Fruit fly (Drosophila melanogaster): ENCODE measurements around the gene CG31229.

The CG31229 gene

DNA sequence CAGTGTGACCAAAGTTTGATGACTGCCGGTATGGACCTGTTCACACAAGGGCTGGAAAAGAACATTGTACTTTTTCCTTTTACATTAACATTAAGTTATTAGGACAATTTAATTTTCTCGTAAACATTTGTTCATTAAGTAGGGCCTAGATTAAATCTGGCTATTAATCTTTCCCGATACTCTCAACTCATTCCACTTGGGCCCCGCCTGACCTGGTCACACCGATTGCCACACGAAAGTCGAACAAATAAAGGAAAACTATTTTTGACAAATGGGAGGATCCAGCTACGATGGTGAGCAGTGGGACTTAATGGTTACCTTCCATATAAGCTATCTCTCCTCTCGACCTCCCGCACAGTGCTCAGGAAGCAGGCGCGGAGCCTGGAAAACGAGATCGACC lies 4.1 kb upstream of the CG31229 start, which contains the start of the genes Cpsf73 and Gos28 (continued):
- TF ChIP-seq CG10147 (GFP tag; optimal IDR thresholded peaks at IDR 0.05) (peak; percentile 13), CG34422 (GFP tag; IDR thresholded peaks at IDR 0.05) (peak; percentile 78; the same call in 2 of the 3 replicates), CG4820 (GFP tag; optimal IDR thresholded peaks at IDR 0.05) (no peak), Xbp1 (GFP tag; optimal IDR thresholded peaks at IDR 0.05) (peak; percentile 6), Tbp (GFP tag; optimal IDR thresholded peaks at IDR 0.05) (no peak), Nf-YB (GFP tag; optimal IDR thresholded peaks at IDR 0.05) (no peak), CG6791 (GFP tag; IDR thresholded peaks at IDR 0.05; ENCODE audit: partially characterized antibody) (no peak), cas (GFP tag; IDR thresholded peaks at IDR 0.05) (no peak), sr (GFP tag; IDR thresholded peaks at IDR 0.05) (no peak), CrebB (tag; optimal IDR thresholded peaks at IDR 0.05) (no peak), Bgb (GFP tag; IDR thresholded peaks at IDR 0.05; ENCODE audit: partially characterized antibody) (peak; percentile 15; the same call in 1 of the 2 replicates), caup (GFP tag; optimal IDR thresholded peaks at IDR 0.05; ENCODE audit: severe bottlenecking) (no peak), Bdp1 (GFP tag; optimal IDR thresholded peaks at IDR 0.05) (no peak), Max (GFP tag; optimal IDR thresholded peaks at IDR 0.05) (no peak), Optix (GFP tag; IDR thresholded peaks at IDR 0.05) (no peak), phol (tag; optimal IDR thresholded peaks at IDR 0.05) (peak; percentile 53), B-H1 (GFP tag; IDR thresholded peaks at IDR 0.05) (no peak), slou (GFP tag; optimal IDR thresholded peaks at IDR 0.05) (no peak), Ssrp (tag; optimal IDR thresholded peaks at IDR 0.05) (no peak), row (GFP tag; IDR thresholded peaks at IDR 0.05) (peak; percentile 86), CG1529 (GFP tag; optimal IDR thresholded peaks at IDR 0.05) (no peak), CG13424 (tag; optimal IDR thresholded peaks at IDR 0.05) (peak; percentile 5), Hmx (GFP tag; optimal IDR thresholded peaks at IDR 0.05) (no peak), CG31365 (tag; optimal IDR thresholded peaks at IDR 0.05) (no peak), hkb (optimal IDR thresholded peaks at IDR 0.05) (no peak), hkb (GFP tag; IDR thresholded peaks at IDR 0.05) (no peak), Usf (GFP tag; optimal IDR thresholded peaks at IDR 0.05) (no peak), Awh (GFP tag; IDR thresholded peaks at IDR 0.05) (no peak), Neu2 (GFP tag; optimal IDR thresholded peaks at IDR 0.05; ENCODE audit: borderline replicate concordance) (no peak), luna (GFP tag; optimal IDR thresholded peaks at IDR 0.05) (no peak), CG7357 (GFP tag; IDR thresholded peaks at IDR 0.05) (0 out of 3 replicates have a peak, but pooled peaks have one; percentile 26), CG1647 (GFP tag; optimal IDR thresholded peaks at IDR 0.05) (no peak), tup (GFP tag; optimal IDR thresholded peaks at IDR 0.05) (no peak), CG13287 (GFP tag; IDR thresholded peaks at IDR 0.05; ENCODE audit: partially characterized antibody) (peak; percentile 73), CG14710 (tag; optimal IDR thresholded peaks at IDR 0.05) (peak; percentile 61), emc (GFP tag; optimal IDR thresholded peaks at IDR 0.05) (no peak), hb (GFP tag; IDR thresholded peaks at IDR 0.05; ENCODE audit: partially characterized antibody) (no peak), bigmax (GFP tag; optimal IDR thresholded peaks at IDR 0.05) (no peak), Mes4 (GFP tag; optimal IDR thresholded peaks at IDR 0.05) (peak; percentile 14), Ptx1 (GFP tag; IDR thresholded peaks at IDR 0.05) (no peak), CHES-1-like (GFP tag; optimal IDR thresholded peaks at IDR 0.05) (peak; percentile 61), CG2889 (GFP tag; IDR thresholded peaks at IDR 0.05) (no peak), CG2678 (tag; optimal IDR thresholded peaks at IDR 0.05) (no peak), Side (GFP tag; optimal IDR thresholded peaks at IDR 0.05) (no peak), CG18764 (GFP tag; optimal IDR thresholded peaks at IDR 0.05) (no peak), CG1832 (GFP tag; optimal IDR thresholded peaks at IDR 0.05) (no peak), chm (GFP tag; IDR thresholded peaks at IDR 0.05) (no peak), pum (GFP tag; optimal IDR thresholded peaks at IDR 0.05) (peak; percentile 38), CG2875 (GFP tag; optimal IDR thresholded peaks at IDR 0.05) (no peak), ac (GFP tag; optimal IDR thresholded peaks at IDR 0.05) (no peak), tna (GFP tag; IDR thresholded peaks at IDR 0.05; ENCODE audit: partially characterized antibody) (no peak), sens-2 (GFP tag; IDR thresholded peaks at IDR 0.05) (no peak)

Data from whole organism, embryonic.